Worm (Caenorhabditis elegans) whole organism, L1 larva: Measurements from ENCODE around the gene col-153.

Experiments
- C04F5.9 ChIP-seq: sonication (generic microtip); optimal IDR thresholded peaks from 2 replicates; lab custom pipeline; 2016; ENCODE audit warnings: missing genetic modification characterization, missing compliant biosample characterization
- C16A3.4 ChIP-seq: fragments of 150-350 bp; optimal IDR thresholded peaks from 2 replicates; lab custom pipeline; 2014; ENCODE audit warnings: missing biosample characterization, missing genetic modification characterization
- aha-1 ChIP-seq: fragments of 150-350 bp; optimal IDR thresholded peaks from 2 replicates; lab custom pipeline; 2014; ENCODE audit warnings: missing biosample characterization, missing genetic modification characterization
- aly-2 ChIP-seq: fragments of 150-350 bp; optimal IDR thresholded peaks from 2 replicates; lab custom pipeline; 2014; ENCODE audit warnings: missing biosample characterization, missing genetic modification characterization
- ama-1 ChIP-seq: fragments of 150-350 bp; optimal IDR thresholded peaks from 2 replicates; lab custom pipeline; 2014
- ceh-63 ChIP-seq: fragments of 200-800 bp; sonication (Bioruptor generic); optimal IDR thresholded peaks from 2 replicates; lab custom pipeline; 2018; ENCODE audit warnings: mild to moderate bottlenecking, missing genetic modification characterization, missing compliant biosample characterization
- ceh-8 ChIP-seq: fragments of 200-800 bp; sonication (Bioruptor generic); optimal IDR thresholded peaks from 2 replicates; lab custom pipeline; 2018; ENCODE audit warnings: mild to moderate bottlenecking, missing genetic modification characterization, moderate library complexity, missing compliant biosample characterization
- ceh-82 ChIP-seq, 3 experiments: fragments of 150-350 bp in 1 of 3; sonication (generic microtip) in 2 of 3; optimal IDR thresholded peaks; 2 replicates each; lab custom pipeline; 2014 to 2017; ENCODE audit warnings: missing biosample characterization in 3 of 3, missing genetic modification characterization in 3 of 3
- ces-1 ChIP-seq: fragments of 150-350 bp; optimal IDR thresholded peaks from 2 replicates; lab custom pipeline; 2014; ENCODE audit warnings: missing biosample characterization, missing genetic modification reagents, missing genetic modification characterization
- dpl-1 ChIP-seq, 3 experiments: fragments of 150-350 bp in 2 of 3; sonication (generic microtip) in 1 of 3; optimal IDR thresholded peaks; 2 replicates each; lab custom pipeline; 2014 to 2017; ENCODE audit warnings: missing biosample characterization in 3 of 3, missing genetic modification characterization in 3 of 3, missing genetic modification reagents in 3 of 3
- dsc-1 ChIP-seq: sonication (generic microtip); optimal IDR thresholded peaks from 2 replicates; lab custom pipeline; 2016; ENCODE audit warnings: mild to moderate bottlenecking, missing genetic modification characterization, missing compliant biosample characterization
- egl-13 ChIP-seq: sonication (generic microtip); optimal IDR thresholded peaks from 2 replicates; lab custom pipeline; 2016; ENCODE audit warnings: missing genotype, missing genetic modification reagents, missing genetic modification characterization, missing compliant biosample characterization
- elt-2 ChIP-seq: sonication (generic microtip); optimal IDR thresholded peaks from 2 replicates; lab custom pipeline; 2016; ENCODE audit warnings: missing genetic modification characterization, mild to moderate bottlenecking, inconsistent platforms, missing compliant biosample characterization, missing genetic modification reagents
- ets-5 ChIP-seq: fragments of 200-800 bp; sonication (Bioruptor generic); IDR thresholded peaks from 2 replicates; pipeline ENCODE4 v1.3.6; 2022; ENCODE audit warnings: missing genetic modification characterization, missing compliant biosample characterization
- fkh-10 ChIP-seq: sonication (generic microtip); optimal IDR thresholded peaks from 2 replicates; lab custom pipeline; 2017; ENCODE audit warnings: missing biosample characterization, missing genetic modification reagents, missing genetic modification characterization
- fkh-4 ChIP-seq: sonication (generic microtip); optimal IDR thresholded peaks from 2 replicates; lab custom pipeline; 2016; ENCODE audit warnings: missing compliant biosample characterization, missing genetic modification characterization, borderline replicate concordance
- fos-1 ChIP-seq: fragments of 150-350 bp; optimal IDR thresholded peaks from 2 replicates; lab custom pipeline; 2014; ENCODE audit warnings: missing biosample characterization, missing genetic modification characterization
- grh-1 ChIP-seq: fragments of 200-800 bp; sonication (Bioruptor generic); IDR thresholded peaks from 2 replicates; pipeline ENCODE4 v1.3.6; 2022; ENCODE audit warnings: missing genetic modification reagents, missing genetic modification characterization, missing compliant biosample characterization
- hlh-17 ChIP-seq: fragments of 200-800 bp; sonication (Bioruptor generic); optimal IDR thresholded peaks from 2 replicates; lab custom pipeline; 2018; ENCODE audit warnings: missing genetic modification characterization, mild to moderate bottlenecking, missing compliant biosample characterization, moderate library complexity, borderline replicate concordance
- hpl-2 ChIP-seq: fragments of 150-350 bp; optimal IDR thresholded peaks from 2 replicates; lab custom pipeline; 2014; ENCODE audit warnings: missing biosample characterization, missing genetic modification reagents, missing genetic modification characterization
- lin-13 ChIP-seq: fragments of 150-350 bp; optimal IDR thresholded peaks from 2 replicates; lab custom pipeline; 2014; ENCODE audit warnings: missing biosample characterization, missing genetic modification reagents, missing genetic modification characterization
- lin-14 ChIP-seq: fragments of 200-800 bp; sonication (Bioruptor generic); optimal IDR thresholded peaks from 2 replicates; lab custom pipeline; 2018; ENCODE audit warnings: mild to moderate bottlenecking, missing genetic modification characterization, moderate library complexity, missing compliant biosample characterization
- lin-15B ChIP-seq: fragments of 150-350 bp; sonication (generic microtip); optimal IDR thresholded peaks from 3 replicates; lab custom pipeline; 2014; ENCODE audit warnings: missing biosample characterization, missing genetic modification characterization
- lin-35 ChIP-seq, 2 experiments: fragments of 150-350 bp; optimal IDR thresholded peaks; 2 replicates each; lab custom pipeline; 2014; ENCODE audit warnings: missing biosample characterization in 2 of 2, missing genetic modification characterization in 2 of 2, missing genetic modification reagents in 2 of 2
- lin-39 ChIP-seq: fragments of 150-350 bp; optimal IDR thresholded peaks from 2 replicates; lab custom pipeline; 2014; ENCODE audit warnings: missing biosample characterization, missing genetic modification reagents, missing genetic modification characterization
- lsy-2 ChIP-seq, 2 experiments: fragments of 150-350 bp; optimal IDR thresholded peaks; 2 replicates each; lab custom pipeline; 2014; ENCODE audit warnings: missing biosample characterization in 2 of 2, missing genetic modification characterization in 2 of 2
- mef-2 ChIP-seq: fragments of 150-350 bp; optimal IDR thresholded peaks from 2 replicates; lab custom pipeline; 2014; ENCODE audit warnings: missing biosample characterization, missing genetic modification characterization
- mep-1 ChIP-seq: fragments of 150-350 bp; optimal IDR thresholded peaks from 2 replicates; lab custom pipeline; 2014; ENCODE audit warnings: missing biosample characterization, missing genetic modification characterization
- nhr-11 ChIP-seq: fragments of 150-350 bp; optimal IDR thresholded peaks from 2 replicates; lab custom pipeline; 2014; ENCODE audit warnings: missing biosample characterization, missing genetic modification characterization
- nhr-12 ChIP-seq: sonication (generic microtip); optimal IDR thresholded peaks from 2 replicates; lab custom pipeline; 2017; ENCODE audit warnings: missing biosample characterization, missing genetic modification characterization
- nhr-19 ChIP-seq: fragments of 200-800 bp; sonication (Bioruptor generic); conservative IDR thresholded peaks from 2 replicates; pipeline ENCODE4 v1.3.6; 2022; ENCODE audit warnings: missing genetic modification characterization, missing compliant biosample characterization
- nhr-71 ChIP-seq: sonication (generic microtip); optimal IDR thresholded peaks from 2 replicates; lab custom pipeline; 2016; ENCODE audit warnings: mild to moderate bottlenecking, missing genetic modification characterization, moderate library complexity, missing compliant biosample characterization
- nhr-77 ChIP-seq: fragments of 150-350 bp; optimal IDR thresholded peaks from 2 replicates; lab custom pipeline; 2014; ENCODE audit warnings: missing biosample characterization, missing genetic modification characterization
- nhr-84 ChIP-seq: sonication (generic microtip); optimal IDR thresholded peaks from 2 replicates; lab custom pipeline; 2017; ENCODE audit warnings: missing biosample characterization, missing genetic modification characterization
- nhr-85 ChIP-seq: sonication (generic microtip); peaks from one replicate; lab custom pipeline; 2016; ENCODE audit warnings: missing genetic modification characterization, inconsistent platforms, missing compliant biosample characterization
- pax-3 ChIP-seq: fragments of 200-800 bp; sonication (Bioruptor generic); optimal IDR thresholded peaks from 2 replicates; lab custom pipeline; 2018; ENCODE audit warnings: mild to moderate bottlenecking, missing genetic modification characterization, moderate library complexity, missing compliant biosample characterization
- rnt-1 ChIP-seq: sonication (generic microtip); optimal IDR thresholded peaks from 2 replicates; lab custom pipeline; 2016; ENCODE audit warnings: mild to moderate bottlenecking, missing genetic modification characterization, moderate library complexity, missing compliant biosample characterization
- skn-1 ChIP-seq: fragments of 150-350 bp; optimal IDR thresholded peaks from 2 replicates; lab custom pipeline; 2014; ENCODE audit warnings: missing biosample characterization, missing genetic modification characterization
- snpc-4 ChIP-seq: fragments of 150-350 bp; optimal IDR thresholded peaks from 2 replicates; lab custom pipeline; 2014; ENCODE audit warnings: missing biosample characterization, missing genetic modification characterization
- snu-23 ChIP-seq: sonication (generic microtip); optimal IDR thresholded peaks from 2 replicates; lab custom pipeline; 2016; ENCODE audit warnings: missing genetic modification characterization, missing compliant biosample characterization
- sox-4 ChIP-seq: sonication (generic microtip); optimal IDR thresholded peaks from 2 replicates; lab custom pipeline; 2016; ENCODE audit warnings: missing genetic modification characterization, missing compliant biosample characterization
- sptf-1 ChIP-seq: fragments of 150-350 bp; optimal IDR thresholded peaks from 2 replicates; lab custom pipeline; 2014; ENCODE audit warnings: missing biosample characterization, missing genetic modification characterization
- sup-37 ChIP-seq: fragments of 200-800 bp; sonication (Bioruptor generic); optimal IDR thresholded peaks from 2 replicates; lab custom pipeline; 2018; ENCODE audit warnings: mild to moderate bottlenecking, missing genetic modification characterization, missing compliant biosample characterization
- swsn-7 ChIP-seq: sonication (generic microtip); optimal IDR thresholded peaks from 2 replicates; lab custom pipeline; 2016; ENCODE audit warnings: missing genetic modification characterization, missing compliant biosample characterization
- tbx-2 ChIP-seq: sonication (generic microtip); optimal IDR thresholded peaks from 2 replicates; lab custom pipeline; 2016; ENCODE audit warnings: missing genetic modification characterization, missing compliant biosample characterization
- tlp-1 ChIP-seq: fragments of 150-350 bp; optimal IDR thresholded peaks from 2 replicates; lab custom pipeline; 2014; ENCODE audit warnings: missing biosample characterization, missing genetic modification characterization
- unc-62 ChIP-seq: fragments of 150-350 bp; optimal IDR thresholded peaks from 2 replicates; lab custom pipeline; 2014; ENCODE audit warnings: missing biosample characterization, missing genetic modification reagents, missing genetic modification characterization
- unc-86 ChIP-seq: sonication (generic microtip); optimal IDR thresholded peaks from 2 replicates; lab custom pipeline; 2016; ENCODE audit warnings: missing genetic modification characterization, missing compliant biosample characterization
- xbp-1 ChIP-seq: sonication (generic microtip); optimal IDR thresholded peaks from 2 replicates; lab custom pipeline; 2016; ENCODE audit warnings: missing genetic modification characterization, missing compliant biosample characterization
- ztf-11 ChIP-seq, 2 experiments: sonication (generic microtip); optimal IDR thresholded peaks; 2 replicates each; lab custom pipeline; 2016 to 2017; ENCODE audit warnings: missing genetic modification characterization in 2 of 2, missing biosample characterization in 1 of 2, missing compliant biosample characterization in 1 of 2

Gene col-153

DNA sequence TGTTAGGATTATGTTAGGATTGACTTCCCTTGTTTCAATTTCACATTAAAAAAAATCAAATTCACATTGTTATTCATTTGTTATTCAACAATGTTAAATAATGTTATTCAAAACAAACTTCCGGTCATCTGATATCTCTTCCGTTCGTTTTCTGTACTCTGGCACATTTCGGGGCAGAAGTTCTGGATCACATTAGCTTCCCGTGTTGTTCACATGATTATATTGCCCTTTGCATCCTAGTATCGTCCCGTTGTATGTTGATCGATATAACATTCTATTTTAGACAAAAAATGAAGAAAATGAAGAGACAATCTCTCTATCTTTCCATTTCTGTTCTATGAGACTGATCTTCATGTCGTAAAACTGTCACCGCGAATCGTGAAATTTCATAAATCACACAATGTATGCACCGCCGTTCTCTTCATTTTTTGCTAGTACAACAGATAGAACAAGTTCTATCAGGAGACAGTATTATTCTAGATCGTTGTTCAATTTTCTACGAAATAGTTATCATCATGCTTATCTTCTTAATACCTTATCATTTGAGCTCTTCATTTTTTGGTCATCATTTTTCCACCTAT is 9.5 kb upstream of the col-153 start (continued):
- no peak for TF ChIP-seq dpl-1 (GFP tag; optimal IDR thresholded peaks at IDR 0.05; lab: Kevin White, UChicago)
- no peak for TF ChIP-seq rnt-1 (tag; lab: Kevin White, UChicago)
- TF ChIP-seq nhr-77 (tag; lab: Kevin White, UChicago) = no peak
- no peak for TF ChIP-seq aha-1 (tag; lab: Kevin White, UChicago)
- TF ChIP-seq pax-3 (tag; lab: Kevin White, UChicago) = no peak
- TF ChIP-seq unc-86 (tag; lab: Kevin White, UChicago) = no peak

DNA sequence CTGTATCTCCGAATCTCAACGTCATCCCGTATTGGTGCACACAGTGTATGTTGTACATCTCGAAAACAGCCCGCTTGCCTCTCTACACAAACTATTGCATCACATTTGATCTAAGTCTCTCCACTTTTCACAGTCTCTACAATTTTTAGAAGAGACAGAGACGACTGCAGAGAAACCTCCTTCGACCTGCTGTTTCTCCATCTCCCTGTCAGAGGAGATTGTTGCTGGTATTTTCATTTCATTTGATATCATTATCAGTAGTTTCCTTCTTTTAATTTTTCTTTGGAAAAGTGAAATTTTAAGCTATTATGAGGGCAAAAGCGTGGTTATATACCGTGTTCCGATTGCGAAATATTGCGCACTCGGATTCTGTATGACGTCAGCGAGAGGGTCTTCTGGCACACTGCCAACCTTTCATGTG is 9.0 kb upstream of the col-153 start:
- peak; percentile 85 for TF ChIP-seq lin-14 (GFP tag; lab: Kevin White, UChicago)
- TF ChIP-seq ceh-63 = no peak
- TF ChIP-seq tlp-1 = no peak
- TF ChIP-seq nhr-11 = no peak
- TF ChIP-seq lin-15B = no peak
- TF ChIP-seq nhr-85 (tag; lab: Kevin White, UChicago) = peak; percentile 87
- TF ChIP-seq nhr-71 (tag; lab: Kevin White, UChicago) = peak; percentile 83
- TF ChIP-seq nhr-77 (tag; lab: Kevin White, UChicago) = peak; percentile 79
- no peak for TF ChIP-seq ces-1 (GFP tag; lab: Kevin White, UChicago)
- TF ChIP-seq skn-1 (tag; lab: Kevin White, UChicago) = peak; percentile 66
- TF ChIP-seq unc-62 = no peak
- no peak for TF ChIP-seq sup-37 (GFP tag; lab: Kevin White, UChicago)
- TF ChIP-seq ceh-82 (tag; optimal IDR thresholded peaks at IDR 0.05; lab: Kevin White, UChicago) = peak in 2 of 3 experiments; percentile 13 to 58
- TF ChIP-seq ceh-8 (GFP tag; lab: Kevin White, UChicago) = no peak
- no peak for TF ChIP-seq ets-5
- TF ChIP-seq unc-86 (tag; lab: Kevin White, UChicago) = no peak
- no peak for TF ChIP-seq snpc-4 (tag; lab: Kevin White, UChicago)
- TF ChIP-seq lin-35 (GFP tag; optimal IDR thresholded peaks at IDR 0.05; lab: Kevin White, UChicago) = peak; percentile 43 to 61
- TF ChIP-seq fos-1 = peak; percentile 62
- no peak for TF ChIP-seq fkh-4 (tag; lab: Kevin White, UChicago)
- TF ChIP-seq snu-23 (GFP tag; lab: Kevin White, UChicago) = peak; percentile 78
- TF ChIP-seq xbp-1 (tag; lab: Kevin White, UChicago) = peak; percentile 24
- no peak for TF ChIP-seq lin-39
- TF ChIP-seq egl-13 (tag; lab: Kevin White, UChicago) = no peak
- TF ChIP-seq nhr-19 (GFP tag; lab: Robert Waterston, UW) = peak; percentile 66
- peak; percentile 6 for TF ChIP-seq aly-2 (tag; lab: Kevin White, UChicago)
- peak; percentile 79 for TF ChIP-seq mep-1 (tag; lab: Kevin White, UChicago)
- TF ChIP-seq sox-4 = no peak
- peak; percentile 95 for TF ChIP-seq elt-2
- peak; percentile 62 for TF ChIP-seq C16A3.4 (tag; lab: Kevin White, UChicago)
- TF ChIP-seq dsc-1 (tag; lab: Kevin White, UChicago) = peak; percentile 11
- TF ChIP-seq ama-1 = peak; percentile 23
- no peak for TF ChIP-seq hlh-17 (GFP tag; lab: Kevin White, UChicago)
- no peak for TF ChIP-seq nhr-12 (tag; lab: Kevin White, UChicago)
- TF ChIP-seq lsy-2 (tag; optimal IDR thresholded peaks at IDR 0.05; lab: Kevin White, UChicago) = peak; percentile 53 to 70
- TF ChIP-seq hpl-2 = peak; percentile 64
- no peak for TF ChIP-seq C04F5.9 (tag; lab: Kevin White, UChicago)
- TF ChIP-seq fkh-10 = peak; percentile 18
- TF ChIP-seq ztf-11 (tag; optimal IDR thresholded peaks at IDR 0.05; lab: Kevin White, UChicago) = no peak
- TF ChIP-seq tbx-2 = peak; percentile 24
- TF ChIP-seq nhr-84 = no peak
- TF ChIP-seq grh-1 (GFP tag; lab: Robert Waterston, UW) = no peak
- no peak for TF ChIP-seq lin-13 (GFP tag; lab: Kevin White, UChicago)
- TF ChIP-seq rnt-1 (tag; lab: Kevin White, UChicago) = peak; percentile 60
- TF ChIP-seq swsn-7 (tag; lab: Kevin White, UChicago) = peak; percentile 41
- no peak for TF ChIP-seq sptf-1 (tag; lab: Kevin White, UChicago)
- no peak for TF ChIP-seq aha-1 (tag; lab: Kevin White, UChicago)
- TF ChIP-seq mef-2 = no peak
